Worm (Caenorhabditis elegans) whole organism, L4/young adult: Measurements from ENCODE around the gene thoc-5.

Experiments used
- W03F9.2 ChIP-seq: fragments of 150-350 bp; optimal IDR thresholded peaks from 2 replicates; lab custom pipeline; 2014; ENCODE audit warnings: missing biosample characterization, missing genetic modification characterization
- dao-5 ChIP-seq: sonication (generic microtip); optimal IDR thresholded peaks from 2 replicates; lab custom pipeline; 2016; ENCODE audit warnings: missing genotype, missing genetic modification characterization, moderate library complexity, missing compliant biosample characterization

ce11 chrIII:5371226-5371926, 22.2 kb upstream of the thoc-5 start, which contains the start of gene szy-2:
- TF ChIP-seq dao-5 (tag; lab: Kevin White, UChicago) (no peak), W03F9.2 (tag; lab: Kevin White, UChicago) (no peak)
